Worm (Caenorhabditis elegans): ENCODE results near the gene srh-215.

ce11 chrV:16832865-16833264, 1.0 kb upstream of the srh-215 start, which contains the start of gene phy-3:
- TF ChIP-seq fkh-10 (GFP tag; optimal IDR thresholded peaks at IDR 0.05) (no peak), ama-1 (optimal IDR thresholded peaks at IDR 0.05) (no peak), lin-39 (tag; optimal IDR thresholded peaks at IDR 0.05) (no peak)

Data from whole organism, L3 larva.